Worm (Caenorhabditis elegans): ENCODE measurements around the gene C18D11.9.
"Not testable (repeated sequence)": the region's sequence is repeated elsewhere in the genome, so short reads cannot be mapped to it uniquely, and the experiment has no call there.

Gene C18D11.9

ce11 chrIII:11808818-11809217 is at the start of gene C18D11.9:
TSS of gene C18D11.9 (plus strand) at chrIII:11809118.
- TF ChIP-seq unc-39 (tag; optimal IDR thresholded peaks at IDR 0.05) (no peak), ham-2 (GFP tag; optimal IDR thresholded peaks at IDR 0.05) (no peak), hlh-1 (tag; optimal IDR thresholded peaks at IDR 0.05) (no peak), M03D4.4 (tag; optimal IDR thresholded peaks at IDR 0.05) (no peak), nhr-12 (tag; optimal IDR thresholded peaks at IDR 0.05) (no peak), lsy-2 (tag; optimal IDR thresholded peaks at IDR 0.05) (no peak), bed-3 (GFP tag; optimal IDR thresholded peaks at IDR 0.05) (no peak), flh-1 (GFP tag; optimal IDR thresholded peaks at IDR 0.05) (no peak)

ce11 chrIII:11760634-11761033 is 48.3 kb upstream of the C18D11.9 start:
- no peak for TF ChIP-seq sem-2 (GFP tag; optimal IDR thresholded peaks at IDR 0.05)
- TF ChIP-seq ceh-43 (GFP tag; optimal IDR thresholded peaks at IDR 0.05), result no peak
- no peak for TF ChIP-seq nhr-28 (tag; optimal IDR thresholded peaks at IDR 0.05)
- TF ChIP-seq nhr-237 (tag; optimal IDR thresholded peaks at IDR 0.05), result no peak
- TF ChIP-seq flh-1 (GFP tag; optimal IDR thresholded peaks at IDR 0.05), result no peak
- TF ChIP-seq lsy-2 (tag; optimal IDR thresholded peaks at IDR 0.05), result no peak
- no peak for TF ChIP-seq sptf-1 (tag; optimal IDR thresholded peaks at IDR 0.05)
- no peak for TF ChIP-seq unc-120 (tag; optimal IDR thresholded peaks at IDR 0.05; ENCODE audit: poor library complexity, severe bottlenecking)
- no peak for TF ChIP-seq ces-1 (GFP tag; optimal IDR thresholded peaks at IDR 0.05)
- TF ChIP-seq unc-39 (tag; optimal IDR thresholded peaks at IDR 0.05), result no peak
- no peak for TF ChIP-seq cnd-1 (tag; optimal IDR thresholded peaks at IDR 0.05)
- TF ChIP-seq mep-1 (tag; optimal IDR thresholded peaks at IDR 0.05), result no peak
- no peak for TF ChIP-seq M03D4.4 (tag; optimal IDR thresholded peaks at IDR 0.05)

- not testable (repeated sequence) for TF ChIP-seq nhr-76, mep-1, zip-8 (tag; optimal IDR thresholded peaks at IDR 0.05)
Observed at ce11 chrIII:11773581-11773980, 35.3 kb upstream of the C18D11.9 start, which contains the start of gene gbf-1. TSS of gene gbf-1 (minus strand) at chrIII:11773681.

- TF ChIP-seq unc-39 (tag; optimal IDR thresholded peaks at IDR 0.05) (no peak), mab-5 (tag; optimal IDR thresholded peaks at IDR 0.05) (no peak), lin-13 (tag; optimal IDR thresholded peaks at IDR 0.05) (no peak), nhr-12 (tag; optimal IDR thresholded peaks at IDR 0.05) (no peak), blmp-1 (tag; optimal IDR thresholded peaks at IDR 0.05) (peak; percentile 71), lsy-2 (tag; optimal IDR thresholded peaks at IDR 0.05) (peak; percentile 19), ztf-11 (tag; optimal IDR thresholded peaks at IDR 0.05) (no peak), ces-1 (GFP tag; optimal IDR thresholded peaks at IDR 0.05) (peak; percentile 16)
Observed at ce11 chrIII:11774508-11775000, 34.4 kb upstream of the C18D11.9 start, which contains the start of gene immp-1. TSS of gene immp-1 (plus strand) at chrIII:11774950.

ce11 chrIII:11777321-11777720 is 31.6 kb upstream of the C18D11.9 start, which contains the start of gene mdt-21:
TSS of gene mdt-21 (plus strand) at chrIII:11777621.
- TF ChIP-seq mab-5 (tag; optimal IDR thresholded peaks at IDR 0.05), result no peak
- no peak for TF ChIP-seq lsy-2 (tag; optimal IDR thresholded peaks at IDR 0.05)
- no peak for TF ChIP-seq flh-1 (GFP tag; optimal IDR thresholded peaks at IDR 0.05)
- no peak for TF ChIP-seq pha-4 (tag; optimal IDR thresholded peaks at IDR 0.05)
- TF ChIP-seq nhr-237 (tag; optimal IDR thresholded peaks at IDR 0.05), result no peak

ce11 chrIII:11780183-11780664 is 28.7 kb upstream of the C18D11.9 start, which contains the start of gene C24H11.5:
TSS of gene C24H11.5 (plus strand) at chrIII:11780233.
- no peak for TF ChIP-seq blmp-1 (tag; optimal IDR thresholded peaks at IDR 0.05)
- TF ChIP-seq flh-1 (GFP tag; optimal IDR thresholded peaks at IDR 0.05), result no peak
- no peak for TF ChIP-seq ces-1 (GFP tag; optimal IDR thresholded peaks at IDR 0.05)
- no peak for TF ChIP-seq elt-3 (tag; optimal IDR thresholded peaks at IDR 0.05)
- TF ChIP-seq nhr-76 (tag; optimal IDR thresholded peaks at IDR 0.05), result no peak
- TF ChIP-seq cnd-1 (tag; optimal IDR thresholded peaks at IDR 0.05), result no peak
- no peak for TF ChIP-seq zip-8 (tag; optimal IDR thresholded peaks at IDR 0.05)
- no peak for TF ChIP-seq ceh-83 (GFP tag; optimal IDR thresholded peaks at IDR 0.05)
- TF ChIP-seq drap-1 (GFP tag; optimal IDR thresholded peaks at IDR 0.05), result no peak
- no peak for TF ChIP-seq unc-62 (GFP tag; optimal IDR thresholded peaks at IDR 0.05)
- TF ChIP-seq sem-2 (GFP tag; optimal IDR thresholded peaks at IDR 0.05), result no peak
- no peak for TF ChIP-seq ceh-39 (tag; optimal IDR thresholded peaks at IDR 0.05)
- TF ChIP-seq mep-1 (tag; optimal IDR thresholded peaks at IDR 0.05), result no peak

Measured in whole organism, mixed stage, embryonic.